Fruit fly (Drosophila melanogaster) whole organism, embryonic: Measurements from ENCODE around the gene Vav.

Source experiments
- Asciz ChIP-seq: fragments of 200-800 bp; sonication (Bioruptor generic); optimal IDR thresholded peaks from 2 replicates; lab custom pipeline; 2017; ENCODE audit warnings: missing biosample characterization, mild to moderate bottlenecking, missing genetic modification characterization, missing genetic modification reagents
- Awh ChIP-seq: fragments of 200-800 bp; sonication (Bioruptor generic); IDR thresholded peaks from 2 replicates; pipeline ENCODE4, ENCODE4 v1.3.6; 2022; ENCODE audit warnings: missing biosample characterization, missing genetic modification characterization
- Bteb2 ChIP-seq: fragments of 200-800 bp; sonication (Bioruptor generic); optimal IDR thresholded peaks from 2 replicates; lab custom pipeline; 2016; ENCODE audit warnings: missing biosample characterization, missing genetic modification characterization
- CG10209 ChIP-seq: fragments of 200-800 bp; sonication (Bioruptor generic); optimal IDR thresholded peaks from 3 replicates; lab custom pipeline; 2017; ENCODE audit warnings: missing biosample characterization, mild to moderate bottlenecking, missing genetic modification characterization, missing genetic modification reagents
- CG12071 ChIP-seq: fragments of 200-800 bp; sonication (Bioruptor generic); optimal IDR thresholded peaks from 3 replicates; lab custom pipeline; 2018; ENCODE audit warnings: missing biosample characterization, mild to moderate bottlenecking, missing genetic modification characterization
- CG12219 ChIP-seq: fragments of 200-800 bp; sonication (Bioruptor generic); optimal IDR thresholded peaks from 3 replicates; lab custom pipeline; 2018; ENCODE audit warnings: missing biosample characterization, mild to moderate bottlenecking, missing genetic modification characterization
- CG12769 ChIP-seq: fragments of 200-800 bp; sonication (Bioruptor generic); optimal IDR thresholded peaks from 2 replicates; lab custom pipeline; 2019; ENCODE audit warnings: missing biosample characterization, mild to moderate bottlenecking, missing genetic modification characterization, moderate library complexity
- CG12942 ChIP-seq: fragments of 200-800 bp; sonication (Bioruptor generic); optimal IDR thresholded peaks from 3 replicates; lab custom pipeline; 2016; ENCODE audit warnings: missing biosample characterization, missing genetic modification characterization
- CG13624 ChIP-seq: fragments of 200-800 bp; sonication (Bioruptor generic); optimal IDR thresholded peaks from 2 replicates; lab custom pipeline; 2016; ENCODE audit warnings: missing biosample characterization, missing genetic modification characterization
- CG14014 ChIP-seq: fragments of 200-800 bp; sonication (Bioruptor generic); IDR thresholded peaks from 2 replicates; pipeline ENCODE4 v1.3.6; 2022; ENCODE audit warnings: missing biosample characterization, missing genetic modification characterization
- CG16813 ChIP-seq: fragments of 200-800 bp; sonication (Bioruptor generic); IDR thresholded peaks from 3 replicates; pipeline ENCODE4 v1.3.6; 2022; ENCODE audit warnings: missing biosample characterization, missing genetic modification characterization; ENCODE audit not compliant: partially characterized antibody
- CG17328 ChIP-seq: fragments of 200-800 bp; sonication (Bioruptor generic); IDR thresholded peaks from 2 replicates; pipeline ENCODE4 v1.3.6; 2022; ENCODE audit warnings: missing biosample characterization, missing genetic modification characterization
- CG17359 ChIP-seq: fragments of 200-800 bp; sonication (Bioruptor generic); optimal IDR thresholded peaks from 3 replicates; lab custom pipeline; 2018; ENCODE audit warnings: missing biosample characterization, mild to moderate bottlenecking, missing genetic modification characterization, moderate library complexity
- CG17385 ChIP-seq: fragments of 200-800 bp; sonication (Bioruptor generic); optimal IDR thresholded peaks from 3 replicates; lab custom pipeline; 2018; ENCODE audit warnings: missing biosample characterization, mild to moderate bottlenecking, missing genetic modification characterization
- CG17568 ChIP-seq: fragments of 200-800 bp; sonication (Bioruptor generic); optimal IDR thresholded peaks from 2 replicates; lab custom pipeline; 2018; ENCODE audit warnings: missing biosample characterization, mild to moderate bottlenecking, missing genetic modification characterization, moderate library complexity
- CG17829 ChIP-seq: fragments of 200-800 bp; optimal IDR thresholded peaks from 2 replicates; lab custom pipeline; 2019; ENCODE audit warnings: missing biosample characterization, mild to moderate bottlenecking, missing genetic modification characterization, moderate library complexity
- CG18476 ChIP-seq: fragments of 200-800 bp; sonication (Bioruptor generic); optimal IDR thresholded peaks from 2 replicates; lab custom pipeline; 2016; ENCODE audit warnings: missing biosample characterization, mild to moderate bottlenecking, missing genetic modification characterization
- CG2875 ChIP-seq: fragments of 200-800 bp; sonication (Bioruptor generic); optimal IDR thresholded peaks from 2 replicates; lab custom pipeline; 2017; ENCODE audit warnings: missing biosample characterization, mild to moderate bottlenecking, missing genetic modification characterization, missing genetic modification reagents
- CG32532 ChIP-seq: fragments of 200-800 bp; sonication (Bioruptor generic); IDR thresholded peaks from 2 replicates; pipeline ENCODE4 v1.3.6; 2022; ENCODE audit warnings: missing biosample characterization, missing genetic modification characterization
- CG34422 ChIP-seq: fragments of 200-800 bp; sonication (Bioruptor generic); IDR thresholded peaks from 3 replicates; pipeline ENCODE4 v1.3.6; 2022; ENCODE audit warnings: missing biosample characterization, missing genetic modification characterization
- CG4404 ChIP-seq: fragments of 200-800 bp; sonication (Bioruptor generic); IDR thresholded peaks from 2 replicates; pipeline ENCODE4 v1.3.6; 2022; ENCODE audit warnings: missing biosample characterization, missing genetic modification characterization
- CG8290 ChIP-seq, 3 experiments: fragments of 200-800 bp; sonication (Bioruptor generic); optimal IDR thresholded peaks; 2 replicates each; lab custom pipeline; 2016 to 2019; ENCODE audit warnings: missing biosample characterization in 3 of 3, missing genetic modification characterization in 3 of 3, mild to moderate bottlenecking in 2 of 3, moderate library complexity in 1 of 3
- Chrac-16 ChIP-seq: fragments of 200-800 bp; sonication (Bioruptor generic); optimal IDR thresholded peaks from 3 replicates; lab custom pipeline; 2016; ENCODE audit warnings: missing biosample characterization, missing genetic modification characterization
- Dbx ChIP-seq: fragments of 200-800 bp; sonication (Bioruptor generic); IDR thresholded peaks from 3 replicates; pipeline ENCODE4 v1.3.6; 2022; ENCODE audit warnings: missing biosample characterization, missing genetic modification characterization
- Dp ChIP-seq: fragments of 200-800 bp; sonication (Bioruptor generic); optimal IDR thresholded peaks from 2 replicates; lab custom pipeline; 2018; ENCODE audit warnings: missing biosample characterization, mild to moderate bottlenecking, missing genetic modification characterization, moderate library complexity
- E2f1 ChIP-seq: fragments of 200-800 bp; sonication (Bioruptor generic); IDR thresholded peaks from 2 replicates; pipeline ENCODE4 v1.3.6; 2022; ENCODE audit warnings: missing biosample characterization, missing genetic modification characterization
- HLH3B ChIP-seq: fragments of 200-800 bp; sonication (Bioruptor generic); IDR thresholded peaks from 2 replicates; pipeline ENCODE4 v1.3.6; 2022; ENCODE audit warnings: missing biosample characterization, missing genetic modification characterization
- Hand ChIP-seq: fragments of 200-800 bp; sonication (Bioruptor generic); optimal IDR thresholded peaks from 2 replicates; lab custom pipeline; 2017; ENCODE audit warnings: mild to moderate bottlenecking, missing biosample characterization, missing genetic modification reagents, missing genetic modification characterization
- Hr3 ChIP-seq: fragments of 200-800 bp; sonication (Bioruptor generic); optimal IDR thresholded peaks from 3 replicates; lab custom pipeline; 2016; ENCODE audit warnings: missing biosample characterization, missing genetic modification characterization
- Kr ChIP-seq: fragments of 200-800 bp; sonication (Bioruptor generic); optimal IDR thresholded peaks from 2 replicates; lab custom pipeline; 2017; ENCODE audit warnings: missing biosample characterization, mild to moderate bottlenecking, missing genetic modification characterization
- Lpt ChIP-seq: fragments of >200 bp; optimal IDR thresholded peaks from 2 replicates; lab custom pipeline; 2018; ENCODE audit warnings: missing biosample characterization, missing genetic modification characterization
- Mrtf ChIP-seq: fragments of 200-800 bp; sonication (Bioruptor generic); IDR thresholded peaks from 3 replicates; pipeline ENCODE4 v1.3.6; 2022; ENCODE audit warnings: missing biosample characterization, missing genetic modification characterization
- Rx ChIP-seq: fragments of 200-800 bp; sonication (Bioruptor generic); IDR thresholded peaks from 2 replicates; pipeline ENCODE4 v1.3.6; 2022; ENCODE audit warnings: missing biosample characterization, missing genetic modification characterization
- Scr ChIP-seq: fragments of 200-800 bp; sonication (Bioruptor generic); IDR thresholded peaks from 2 replicates; pipeline ENCODE4 v1.3.6; 2022; ENCODE audit warnings: missing biosample characterization, missing genetic modification characterization; ENCODE audit not compliant: partially characterized antibody
- Spps ChIP-seq: fragments of 200-800 bp; sonication (Bioruptor generic); optimal IDR thresholded peaks from 2 replicates; lab custom pipeline; 2018; ENCODE audit warnings: missing biosample characterization, mild to moderate bottlenecking, missing genetic modification characterization
- amos ChIP-seq: fragments of 200-800 bp; sonication (Bioruptor generic); IDR thresholded peaks from 2 replicates; pipeline ENCODE4 v1.3.6; 2022; ENCODE audit warnings: missing biosample characterization, missing genetic modification characterization; ENCODE audit not compliant: partially characterized antibody
- ase ChIP-seq: fragments of 200-800 bp; sonication (Bioruptor generic); IDR thresholded peaks from 3 replicates; pipeline ENCODE4 v1.3.6; 2022; ENCODE audit warnings: missing biosample characterization, missing genetic modification characterization
- bcd ChIP-seq: fragments of 200-800 bp; sonication (Bioruptor generic); optimal IDR thresholded peaks from 2 replicates; lab custom pipeline; 2017; ENCODE audit warnings: missing biosample characterization, mild to moderate bottlenecking, missing genetic modification characterization
- bsh ChIP-seq, 2 experiments: fragments of 200-800 bp; sonication (Bioruptor generic); optimal IDR thresholded peaks; 2 replicates each; lab custom pipeline; 2017 to 2018; ENCODE audit warnings: mild to moderate bottlenecking in 2 of 2, missing biosample characterization in 2 of 2, missing genetic modification characterization in 2 of 2, moderate library complexity in 1 of 2
- cg ChIP-seq: fragments of 200-800 bp; sonication (Bioruptor generic); optimal IDR thresholded peaks from 3 replicates; lab custom pipeline; 2019; ENCODE audit warnings: missing biosample characterization, mild to moderate bottlenecking, missing genetic modification characterization, moderate library complexity
- chn ChIP-seq: fragments of 200-800 bp; sonication (Bioruptor generic); optimal IDR thresholded peaks from 2 replicates; lab custom pipeline; 2016; ENCODE audit warnings: missing biosample characterization, missing genetic modification characterization
- gce ChIP-seq: fragments of 200-800 bp; sonication (Bioruptor generic); IDR thresholded peaks from 3 replicates; pipeline ENCODE4 v1.3.6; 2022; ENCODE audit warnings: missing biosample characterization, missing genetic modification characterization
- gsb ChIP-seq: fragments of 200-800 bp; sonication (Bioruptor generic); IDR thresholded peaks from 2 replicates; pipeline ENCODE4 v1.3.6; 2022; ENCODE audit warnings: missing biosample characterization, missing genetic modification characterization
- hb ChIP-seq: fragments of 200-800 bp; sonication (Bioruptor generic); IDR thresholded peaks from 3 replicates; pipeline ENCODE4 v1.3.6; 2022; ENCODE audit warnings: missing biosample characterization, missing genetic modification characterization; ENCODE audit not compliant: partially characterized antibody
- ind ChIP-seq: fragments of 200-800 bp; sonication (Bioruptor generic); optimal IDR thresholded peaks from 3 replicates; lab custom pipeline; 2016; ENCODE audit warnings: missing biosample characterization, missing genetic modification characterization
- lmd ChIP-seq: fragments of 200-800 bp; sonication (Bioruptor generic); IDR thresholded peaks from 2 replicates; pipeline ENCODE4 v1.3.6; 2022; ENCODE audit warnings: missing biosample characterization, missing genetic modification characterization
- lov ChIP-seq, 2 experiments: fragments of 200-800 bp in 1 of 2; fragments of >200 bp in 1 of 2; sonication (Bioruptor generic) in 1 of 2; IDR thresholded peaks in 1 of 2; optimal IDR thresholded peaks in 1 of 2; 2 replicates in 1 of 2; 3 replicates in 1 of 2; pipeline versions ENCODE4 v1.3.6 to Lab custom; 2017 to 2022; ENCODE audit warnings: missing biosample characterization in 1 of 2, missing genetic modification characterization in 1 of 2
- scrt ChIP-seq: fragments of 200-800 bp; sonication (Bioruptor generic); optimal IDR thresholded peaks from 2 replicates; lab custom pipeline; 2018; ENCODE audit warnings: missing biosample characterization, mild to moderate bottlenecking, missing genetic modification characterization, moderate library complexity
- trh ChIP-seq: fragments of 200-800 bp; sonication (Bioruptor generic); optimal IDR thresholded peaks from 2 replicates; lab custom pipeline; 2016; ENCODE audit warnings: missing biosample characterization, missing genetic modification characterization

Gene Vav

dm6 chrX:19298785-19299114, 37.1 kb downstream of the Vav start (continued):
- TF ChIP-seq cg (no peak), amos (GFP tag; lab: Robert Waterston, UW) (no peak), CG17829 (tag; lab: Kevin White, UChicago) (peak; percentile 55), ase (GFP tag; lab: Robert Waterston, UW) (peak; percentile 41; the same call in 2 of the 3 replicates), HLH3B (GFP tag; lab: Robert Waterston, UW) (peak; percentile 54; the same call in 1 of the 2 replicates), CG12942 (peak; percentile 20), Asciz (GFP tag; lab: Kevin White, UChicago) (peak; percentile 30), Bteb2 (no peak), CG12071 (GFP tag; lab: Kevin White, UChicago) (peak; percentile 28), Dbx (GFP tag; lab: Robert Waterston, UW) (peak; percentile 55; the same call in 2 of the 3 replicates), CG17568 (GFP tag; lab: Kevin White, UChicago) (peak; percentile 60), CG32532 (GFP tag; lab: Robert Waterston, UW) (peak; percentile 51; the same call in 1 of the 2 replicates), Mrtf (0 out of 3 replicates have a peak, but pooled peaks have one; percentile 50), CG17359 (peak; percentile 65), lov (optimal IDR thresholded peaks at IDR 0.05; lab: Kevin White, UChicago) (no peak), lov (GFP tag; IDR thresholded peaks at IDR 0.05; lab: Robert Waterston, UW) (peak; percentile 60; the same call in 1 of the 3 replicates), CG4404 (GFP tag; lab: Robert Waterston, UW) (peak; percentile 30; the same call in 1 of the 2 replicates), gsb (GFP tag; lab: Robert Waterston, UW) (0 out of 2 replicates have a peak, but pooled peaks have one; percentile 25), Dp (GFP tag; lab: Kevin White, UChicago) (no peak), chn (GFP tag; lab: Kevin White, UChicago) (peak; percentile 65), CG14014 (peak; percentile 49; the same call in 1 of the 2 replicates), scrt (GFP tag; lab: Kevin White, UChicago) (peak; percentile 29), hb (GFP tag; lab: Robert Waterston, UW) (no peak), CG13624 (peak; percentile 12), Rx (GFP tag; lab: Robert Waterston, UW) (peak; percentile 41; the same call in 1 of the 2 replicates), CG2875 (GFP tag; lab: Kevin White, UChicago) (peak; percentile 23), Chrac-16 (GFP tag; lab: Kevin White, UChicago) (peak; percentile 32), CG34422 (GFP tag; lab: Robert Waterston, UW) (peak; percentile 35; the same call in 2 of the 3 replicates), bsh (GFP tag; optimal IDR thresholded peaks at IDR 0.05; lab: Kevin White, UChicago) (peak in 1 of 2 experiments; percentile 54), trh (no peak), CG17328 (GFP tag; lab: Robert Waterston, UW) (peak; percentile 61), gce (GFP tag; lab: Robert Waterston, UW) (peak; percentile 65; the same call in 1 of the 3 replicates), Hand (GFP tag; lab: Kevin White, UChicago) (no peak), CG12769 (tag; lab: Kevin White, UChicago) (peak; percentile 17), CG10209 (GFP tag; lab: Kevin White, UChicago) (peak; percentile 35), Scr (GFP tag; lab: Robert Waterston, UW) (no peak), CG17385 (GFP tag; lab: Kevin White, UChicago) (peak; percentile 12), Spps (tag; lab: Kevin White, UChicago) (peak; percentile 22), CG12219 (GFP tag; lab: Kevin White, UChicago) (peak; percentile 32), CG8290 (GFP tag; optimal IDR thresholded peaks at IDR 0.05; lab: Kevin White, UChicago) (no peak), CG8290 (tag; optimal IDR thresholded peaks at IDR 0.05; lab: Kevin White, UChicago) (peak in 1 of 2 experiments; percentile 2), Hr3 (GFP tag; lab: Kevin White, UChicago) (no peak), ind (GFP tag; lab: Kevin White, UChicago) (peak; percentile 26), CG18476 (peak; percentile 48), CG16813 (GFP tag; lab: Robert Waterston, UW) (no peak), E2f1 (GFP tag; lab: Robert Waterston, UW) (peak; percentile 61), Kr (GFP tag; lab: Kevin White, UChicago) (no peak), lmd (GFP tag; lab: Robert Waterston, UW) (peak; percentile 64), Lpt (GFP tag; lab: Kevin White, UChicago) (no peak), bcd (GFP tag; lab: Kevin White, UChicago) (peak; percentile 15), Awh (GFP tag; lab: Robert Waterston, UW) (peak; percentile 66)
